Worm (Caenorhabditis elegans) whole organism, L4 larva: ENCODE measurements around the gene atl-1.

Experiments
- ceh-82 ChIP-seq: sonication (generic microtip); optimal IDR thresholded peaks from 2 replicates; lab custom pipeline; 2017; ENCODE audit warnings: missing biosample characterization, missing genetic modification characterization
- fkh-10 ChIP-seq: fragments of 150-350 bp; optimal IDR thresholded peaks from 2 replicates; lab custom pipeline; 2014; ENCODE audit warnings: missing biosample characterization, missing genetic modification reagents, missing genetic modification characterization
- lin-13 ChIP-seq: fragments of 150-350 bp; optimal IDR thresholded peaks from 2 replicates; lab custom pipeline; 2014; ENCODE audit warnings: missing biosample characterization, missing genetic modification reagents, missing genetic modification characterization
- nhr-11 ChIP-seq: fragments of 150-350 bp; optimal IDR thresholded peaks from 2 replicates; lab custom pipeline; 2014; ENCODE audit warnings: missing biosample characterization, missing genetic modification characterization
- pha-4 ChIP-seq, 2 experiments: fragments of 150-350 bp in 1 of 2; fragments of 200-800 bp in 1 of 2; sonication (Bioruptor generic) in 1 of 2; IDR thresholded peaks in 1 of 2; optimal IDR thresholded peaks in 1 of 2; 2 replicates each; pipeline versions ENCODE4 v1.3.6 to Lab custom; 2014 to 2022; ENCODE audit warnings: missing genetic modification characterization in 2 of 2, missing genetic modification reagents in 2 of 2, missing biosample characterization in 1 of 2, missing compliant biosample characterization in 1 of 2
- snpc-4 ChIP-seq: fragments of 150-350 bp; optimal IDR thresholded peaks from 2 replicates; lab custom pipeline; 2014; ENCODE audit warnings: missing biosample characterization, missing genetic modification characterization
- unc-39 ChIP-seq: sonication (generic microtip); optimal IDR thresholded peaks from 2 replicates; lab custom pipeline; 2017; ENCODE audit warnings: missing biosample characterization, missing genetic modification characterization
- zfp-2 ChIP-seq: sonication (generic microtip); optimal IDR thresholded peaks from 2 replicates; lab custom pipeline; 2016; ENCODE audit warnings: mild to moderate bottlenecking, missing genetic modification characterization, missing compliant biosample characterization

ce11 chrV:9679166-9679565, 33.8 kb upstream of the atl-1 start, which contains the start of gene ZK287.9:
- TF ChIP-seq fkh-10 (GFP tag; lab: Kevin White, UChicago), result no peak
- TF ChIP-seq ceh-82, result no peak
- TF ChIP-seq snpc-4 (tag; lab: Kevin White, UChicago), result no peak
- TF ChIP-seq zfp-2, result no peak
- TF ChIP-seq pha-4 (GFP tag; IDR thresholded peaks at IDR 0.05; lab: Robert Waterston, UW), result no peak
- no peak for TF ChIP-seq pha-4 (tag; optimal IDR thresholded peaks at IDR 0.05; lab: Kevin White, UChicago)
- no peak for TF ChIP-seq lin-13
- TF ChIP-seq unc-39, result no peak
- TF ChIP-seq nhr-11 (tag; lab: Kevin White, UChicago), result no peak
